Fruit fly (Drosophila melanogaster) whole organism, embryonic: Measurements from ENCODE around the gene CG16903.

Experiments
- Atf3 ChIP-seq: fragments of 200-800 bp; sonication (Bioruptor generic); optimal IDR thresholded peaks from 3 replicates; lab custom pipeline; 2016; ENCODE audit warnings: missing biosample characterization, missing genetic modification characterization
- Atf6 ChIP-seq: fragments of 200-800 bp; sonication (Bioruptor generic); IDR thresholded peaks from 2 replicates; pipeline ENCODE4 v1.3.6; 2022; ENCODE audit warnings: missing biosample characterization, missing genetic modification characterization
- CG11504 ChIP-seq: fragments of 200-800 bp; sonication (Bioruptor generic); optimal IDR thresholded peaks from 3 replicates; lab custom pipeline; 2019; ENCODE audit warnings: missing biosample characterization, mild to moderate bottlenecking, missing genetic modification characterization, moderate library complexity
- CG12071 ChIP-seq: fragments of 200-800 bp; sonication (Bioruptor generic); optimal IDR thresholded peaks from 3 replicates; lab custom pipeline; 2018; ENCODE audit warnings: missing biosample characterization, mild to moderate bottlenecking, missing genetic modification characterization
- CG1233 ChIP-seq: fragments of 200-800 bp; sonication (Bioruptor generic); optimal IDR thresholded peaks from 4 replicates; lab custom pipeline; 2018; ENCODE audit warnings: missing biosample characterization, mild to moderate bottlenecking, missing genetic modification characterization
- CG15011 ChIP-seq: fragments of 200-800 bp; sonication (Bioruptor generic); optimal IDR thresholded peaks from 3 replicates; lab custom pipeline; 2018; ENCODE audit warnings: missing biosample characterization, mild to moderate bottlenecking, missing genetic modification characterization
- CG15601 ChIP-seq: fragments of 200-800 bp; sonication (Bioruptor generic); optimal IDR thresholded peaks from 3 replicates; lab custom pipeline; 2019; ENCODE audit warnings: missing biosample characterization, mild to moderate bottlenecking, missing genetic modification characterization, moderate library complexity
- CG17385 ChIP-seq: fragments of 200-800 bp; sonication (Bioruptor generic); optimal IDR thresholded peaks from 3 replicates; lab custom pipeline; 2018; ENCODE audit warnings: missing biosample characterization, mild to moderate bottlenecking, missing genetic modification characterization
- CG3847 ChIP-seq: fragments of 200-800 bp; sonication (Bioruptor generic); IDR thresholded peaks from 2 replicates; pipeline ENCODE4 v1.3.6; 2022; ENCODE audit warnings: missing biosample characterization, missing genetic modification characterization
- CG4328 ChIP-seq: fragments of 200-800 bp; sonication (Bioruptor generic); optimal IDR thresholded peaks from 3 replicates; lab custom pipeline; 2017; ENCODE audit warnings: missing biosample characterization, missing genetic modification reagents, missing genetic modification characterization
- CG43689 ChIP-seq: fragments of 200-800 bp; sonication (Bioruptor generic); IDR thresholded peaks from 2 replicates; pipeline ENCODE4 v1.3.6; 2022; ENCODE audit warnings: missing biosample characterization, missing genetic modification characterization
- CG5180 ChIP-seq: fragments of 200-800 bp; sonication (Bioruptor generic); optimal IDR thresholded peaks from 3 replicates; lab custom pipeline; 2017; ENCODE audit warnings: missing biosample characterization, missing genetic modification characterization, mild to moderate bottlenecking, moderate library complexity, missing genetic modification reagents
- CG6765 ChIP-seq: fragments of 200-800 bp; sonication (Bioruptor generic); optimal IDR thresholded peaks from 3 replicates; lab custom pipeline; 2017; ENCODE audit warnings: missing biosample characterization, mild to moderate bottlenecking, missing genetic modification characterization
- CG7556 ChIP-seq: fragments of 200-800 bp; sonication (Bioruptor generic); optimal IDR thresholded peaks from 2 replicates; lab custom pipeline; 2017; ENCODE audit warnings: missing biosample characterization, mild to moderate bottlenecking, missing genetic modification characterization
- CG9437 ChIP-seq: fragments of 200-800 bp; sonication (Bioruptor generic); optimal IDR thresholded peaks from 2 replicates; lab custom pipeline; 2018; ENCODE audit warnings: missing biosample characterization, mild to moderate bottlenecking, missing genetic modification characterization
- CG9797 ChIP-seq: fragments of 200-800 bp; sonication (Bioruptor generic); optimal IDR thresholded peaks from 3 replicates; lab custom pipeline; 2018; ENCODE audit warnings: missing biosample characterization, mild to moderate bottlenecking, missing genetic modification characterization
- Chrac-16 ChIP-seq: fragments of 200-800 bp; sonication (Bioruptor generic); optimal IDR thresholded peaks from 3 replicates; lab custom pipeline; 2016; ENCODE audit warnings: missing biosample characterization, missing genetic modification characterization
- Dfd ChIP-seq, 2 experiments: fragments of >200 bp; optimal IDR thresholded peaks; 2 replicates each; lab custom pipeline; 2017; ENCODE audit warnings: missing biosample characterization in 2 of 2, missing genetic modification characterization in 2 of 2
- Fer1 ChIP-seq: fragments of 200-800 bp; sonication (Bioruptor generic); optimal IDR thresholded peaks from 2 replicates; lab custom pipeline; 2017; ENCODE audit warnings: missing biosample characterization, mild to moderate bottlenecking, missing genetic modification characterization
- HLH54F ChIP-seq: fragments of 200-800 bp; sonication (Bioruptor generic); optimal IDR thresholded peaks from 3 replicates; lab custom pipeline; 2016; ENCODE audit warnings: missing biosample characterization, missing genetic modification characterization
- HmgZ ChIP-seq: fragments of 200-800 bp; sonication (Bioruptor generic); optimal IDR thresholded peaks from 2 replicates; lab custom pipeline; 2018; ENCODE audit warnings: missing biosample characterization, mild to moderate bottlenecking, missing genetic modification characterization
- Hsf ChIP-seq: fragments of 200-800 bp; sonication (Bioruptor generic); optimal IDR thresholded peaks from 3 replicates; lab custom pipeline; 2016; ENCODE audit warnings: missing biosample characterization, missing genetic modification characterization
- MBD-R2 ChIP-seq: fragments of 200-800 bp; sonication (Bioruptor generic); IDR thresholded peaks from 2 replicates; pipeline ENCODE4 v1.3.6; 2022; ENCODE audit warnings: missing biosample characterization, missing genetic modification characterization
- Mad ChIP-seq: fragments of 200-800 bp; sonication (Bioruptor generic); optimal IDR thresholded peaks from 2 replicates; lab custom pipeline; 2016; ENCODE audit warnings: missing biosample characterization, missing genetic modification characterization
- NFAT ChIP-seq: fragments of 200-800 bp; sonication (Bioruptor generic); IDR thresholded peaks from 2 replicates; pipeline ENCODE4 v1.3.6; 2022; ENCODE audit warnings: missing biosample characterization, missing genetic modification characterization
- Sin3A ChIP-seq: fragments of >200 bp; optimal IDR thresholded peaks from 2 replicates; lab custom pipeline; 2018
- Ssrp ChIP-seq: fragments of 200-800 bp; sonication (Bioruptor generic); optimal IDR thresholded peaks from 2 replicates; lab custom pipeline; 2018; ENCODE audit warnings: missing biosample characterization, mild to moderate bottlenecking, missing genetic modification characterization, moderate library complexity
- Usf ChIP-seq: fragments of 200-800 bp; sonication (Bioruptor generic); optimal IDR thresholded peaks from 2 replicates; lab custom pipeline; 2017; ENCODE audit warnings: missing genotype, missing biosample characterization, missing genetic modification characterization
- al ChIP-seq: fragments of 200-800 bp; sonication (Bioruptor generic); IDR thresholded peaks from 2 replicates; pipeline ENCODE4 v1.3.6; 2022; ENCODE audit warnings: missing biosample characterization, missing genetic modification characterization
- ash1 ChIP-seq: fragments of 200-800 bp; sonication (Bioruptor generic); optimal IDR thresholded peaks from 2 replicates; lab custom pipeline; 2018; ENCODE audit warnings: missing biosample characterization, mild to moderate bottlenecking, missing genetic modification characterization
- br ChIP-seq: fragments of >200 bp; optimal IDR thresholded peaks from 2 replicates; lab custom pipeline; 2017
- cad ChIP-seq: fragments of >200 bp; optimal IDR thresholded peaks from 2 replicates; lab custom pipeline; 2017; ENCODE audit warnings: missing biosample characterization, missing genetic modification characterization
- cwo ChIP-seq: fragments of 200-800 bp; sonication (Bioruptor generic); optimal IDR thresholded peaks from 3 replicates; lab custom pipeline; 2017; ENCODE audit warnings: missing biosample characterization, missing genetic modification characterization, mild to moderate bottlenecking, moderate library complexity, missing genetic modification reagents
- dimm ChIP-seq: fragments of 200-800 bp; sonication (Bioruptor generic); IDR thresholded peaks from 2 replicates; pipeline ENCODE4 v1.3.6; 2022; ENCODE audit warnings: missing biosample characterization, missing genetic modification characterization
- fd3F ChIP-seq: fragments of 200-800 bp; sonication (Bioruptor generic); optimal IDR thresholded peaks from 2 replicates; lab custom pipeline; 2018; ENCODE audit warnings: missing biosample characterization, mild to moderate bottlenecking, missing genetic modification characterization, moderate library complexity
- gce ChIP-seq: fragments of 200-800 bp; sonication (Bioruptor generic); IDR thresholded peaks from 3 replicates; pipeline ENCODE4 v1.3.6; 2022; ENCODE audit warnings: missing biosample characterization, missing genetic modification characterization
- hth ChIP-seq: fragments of >200 bp; optimal IDR thresholded peaks from 2 replicates; lab custom pipeline; 2017; ENCODE audit warnings: inconsistent platforms
- jumu ChIP-seq: fragments of 200-800 bp; sonication (Bioruptor generic); optimal IDR thresholded peaks from 3 replicates; lab custom pipeline; 2016; ENCODE audit warnings: missing biosample characterization, missing genetic modification characterization
- lola ChIP-seq, 3 experiments: fragments of >200 bp in 2 of 3; fragments of 200-800 bp in 1 of 3; sonication (Bioruptor generic) in 1 of 3; optimal IDR thresholded peaks; 2 replicates each; lab custom pipeline; 2017 to 2019; ENCODE audit warnings: missing biosample characterization in 3 of 3, missing genetic modification characterization in 3 of 3, mild to moderate bottlenecking in 1 of 3, moderate library complexity in 1 of 3
- nmo ChIP-seq: fragments of 200-800 bp; sonication (Bioruptor generic); optimal IDR thresholded peaks from 2 replicates; lab custom pipeline; 2018; ENCODE audit warnings: missing biosample characterization, mild to moderate bottlenecking, missing genetic modification characterization, moderate library complexity
- org-1 ChIP-seq: fragments of 200-800 bp; sonication (Bioruptor generic); optimal IDR thresholded peaks from 2 replicates; lab custom pipeline; 2017; ENCODE audit warnings: missing biosample characterization, missing genetic modification characterization
- pum ChIP-seq: fragments of 200-800 bp; sonication (Bioruptor generic); optimal IDR thresholded peaks from 2 replicates; lab custom pipeline; 2016; ENCODE audit warnings: missing biosample characterization, missing genetic modification characterization
- repo ChIP-seq: fragments of 200-800 bp; sonication (Bioruptor generic); optimal IDR thresholded peaks from 2 replicates; lab custom pipeline; 2016; ENCODE audit warnings: missing biosample characterization, missing genetic modification characterization
- sc ChIP-seq, 3 experiments: fragments of >200 bp in 2 of 3; fragments of 200-800 bp in 1 of 3; sonication (Bioruptor generic) in 1 of 3; optimal IDR thresholded peaks; 2 replicates in 2 of 3; 3 replicates in 1 of 3; lab custom pipeline; 2017; ENCODE audit warnings: mild to moderate bottlenecking in 1 of 3, missing biosample characterization in 1 of 3, missing genetic modification characterization in 1 of 3, missing genetic modification reagents in 1 of 3
- schlank ChIP-seq: fragments of 200-800 bp; sonication (Bioruptor generic); optimal IDR thresholded peaks from 2 replicates; lab custom pipeline; 2018; ENCODE audit warnings: missing biosample characterization, mild to moderate bottlenecking, missing genetic modification characterization
- slou ChIP-seq: fragments of 200-800 bp; sonication (Bioruptor generic); optimal IDR thresholded peaks from 3 replicates; lab custom pipeline; 2016; ENCODE audit warnings: missing biosample characterization, missing genetic modification characterization
- sr ChIP-seq: fragments of 200-800 bp; sonication (Bioruptor generic); IDR thresholded peaks from 3 replicates; pipeline ENCODE4 v1.3.6; 2022; ENCODE audit warnings: missing biosample characterization, missing genetic modification characterization
- stc ChIP-seq: fragments of 200-800 bp; sonication (Bioruptor generic); IDR thresholded peaks from 2 replicates; pipeline ENCODE4 v1.3.6; 2022; ENCODE audit warnings: missing biosample characterization, missing genetic modification characterization
- toy ChIP-seq: fragments of 200-800 bp; sonication (Bioruptor generic); IDR thresholded peaks from 2 replicates; pipeline ENCODE4 v1.3.6; 2022; ENCODE audit warnings: missing biosample characterization, missing genetic modification characterization
- twi ChIP-seq: fragments of 200-800 bp; optimal IDR thresholded peaks from 2 replicates; lab custom pipeline; 2019; ENCODE audit warnings: missing biosample characterization, mild to moderate bottlenecking, missing genetic modification characterization, moderate library complexity
- unc-4 ChIP-seq: fragments of 200-800 bp; sonication (Bioruptor generic); IDR thresholded peaks from 2 replicates; pipeline ENCODE4 v1.3.6; 2022; ENCODE audit warnings: missing biosample characterization, missing genetic modification characterization; ENCODE audit not compliant: partially characterized antibody
- unpg ChIP-seq: fragments of 200-800 bp; sonication (Bioruptor generic); optimal IDR thresholded peaks from 3 replicates; lab custom pipeline; 2018; ENCODE audit warnings: missing biosample characterization, mild to moderate bottlenecking, missing genetic modification characterization, moderate library complexity

CG16903 gene

dm6 chrX:2061119-2061518, 19.1 kb downstream of the CG16903 start (continued):
- TF ChIP-seq slou (GFP tag; lab: Kevin White, UChicago) (no peak), CG15011 (GFP tag; lab: Kevin White, UChicago) (peak; percentile 35), Ssrp (no peak), Chrac-16 (GFP tag; lab: Kevin White, UChicago) (no peak), Dfd (GFP tag; optimal IDR thresholded peaks at IDR 0.05; lab: Kevin White, UChicago) (no peak), HmgZ (tag; lab: Kevin White, UChicago) (peak; percentile 36), org-1 (GFP tag; lab: Kevin White, UChicago) (no peak), Usf (GFP tag; lab: Kevin White, UChicago) (no peak), Mad (no peak), Sin3A (no peak), unc-4 (GFP tag; lab: Robert Waterston, UW) (no peak), Fer1 (GFP tag; lab: Kevin White, UChicago) (peak; percentile 61), CG11504 (tag; lab: Kevin White, UChicago) (no peak), jumu (no peak), al (GFP tag; lab: Robert Waterston, UW) (no peak), CG17385 (peak; percentile 65), CG4328 (peak; percentile 48), cwo (GFP tag; lab: Kevin White, UChicago) (no peak), cad (GFP tag; lab: Kevin White, UChicago) (no peak), sr (GFP tag; lab: Robert Waterston, UW) (peak; percentile 79), stc (0 out of 2 replicates have a peak, but pooled peaks have one; percentile 19), lola (GFP tag; optimal IDR thresholded peaks at IDR 0.05; lab: Kevin White, UChicago) (peak in 1 of 3 experiments; percentile 45), twi (tag; lab: Kevin White, UChicago) (peak; percentile 27), CG6765 (GFP tag; lab: Kevin White, UChicago) (no peak), Atf6 (GFP tag; lab: Robert Waterston, UW) (0 out of 2 replicates have a peak, but pooled peaks have one; percentile 24), CG7556 (peak; percentile 40), unpg (GFP tag; lab: Kevin White, UChicago) (peak; percentile 56), pum (no peak), NFAT (GFP tag; lab: Robert Waterston, UW) (no peak), nmo (peak; percentile 62), CG9797 (no peak), CG15601 (tag; lab: Kevin White, UChicago) (peak; percentile 15), repo (GFP tag; lab: Kevin White, UChicago) (no peak), dimm (GFP tag; lab: Robert Waterston, UW) (no peak), gce (GFP tag; lab: Robert Waterston, UW) (no peak), sc (optimal IDR thresholded peaks at IDR 0.05; lab: Kevin White, UChicago) (no peak), sc (GFP tag; optimal IDR thresholded peaks at IDR 0.05; lab: Kevin White, UChicago) (no peak), CG9437 (GFP tag; lab: Kevin White, UChicago) (peak; percentile 41), br (no peak), CG12071 (GFP tag; lab: Kevin White, UChicago) (peak; percentile 46), Atf3 (GFP tag; lab: Kevin White, UChicago) (no peak), CG1233 (peak; percentile 66), hth (lab: Kevin White, UChicago) (no peak), CG43689 (no peak), ash1 (GFP tag; lab: Kevin White, UChicago) (no peak), CG5180 (GFP tag; lab: Kevin White, UChicago) (peak; percentile 35), CG3847 (GFP tag; lab: Robert Waterston, UW) (no peak), schlank (tag; lab: Kevin White, UChicago) (no peak), fd3F (no peak), HLH54F (GFP tag; lab: Kevin White, UChicago) (no peak), Hsf (peak; percentile 23), toy (GFP tag; lab: Robert Waterston, UW) (no peak), MBD-R2 (GFP tag; lab: Robert Waterston, UW) (peak; percentile 62)
